Fruit fly (Drosophila melanogaster) whole organism, embryonic: ENCODE results near the gene yps.
A peak's percentile ranks its signal among the peaks of the same experiment; 100 is the strongest.

Experiments
- Antp ChIP-seq: fragments of 200-800 bp; sonication (Bioruptor generic); optimal IDR thresholded peaks from 3 replicates; lab custom pipeline; 2016; ENCODE audit warnings: missing biosample characterization, missing genetic modification characterization
- B-H2 ChIP-seq: fragments of 200-800 bp; sonication (Bioruptor generic); optimal IDR thresholded peaks from 2 replicates; lab custom pipeline; 2018; ENCODE audit warnings: missing biosample characterization, mild to moderate bottlenecking, missing genetic modification characterization
- CG10147 ChIP-seq: fragments of 200-800 bp; sonication (Bioruptor generic); optimal IDR thresholded peaks from 2 replicates; lab custom pipeline; 2019; ENCODE audit warnings: missing biosample characterization, mild to moderate bottlenecking, missing genetic modification characterization, moderate library complexity
- CG11085 ChIP-seq: fragments of 200-800 bp; sonication (Bioruptor generic); IDR thresholded peaks from 2 replicates; pipeline ENCODE4 v1.3.6; 2022; ENCODE audit warnings: missing biosample characterization, missing genetic modification characterization
- CG11723 ChIP-seq: fragments of 200-800 bp; sonication (Bioruptor generic); optimal IDR thresholded peaks from 2 replicates; lab custom pipeline; 2017; ENCODE audit warnings: missing biosample characterization, mild to moderate bottlenecking, missing genetic modification characterization
- CG12104 ChIP-seq: fragments of 200-800 bp; sonication (Bioruptor generic); optimal IDR thresholded peaks from 3 replicates; lab custom pipeline; 2016; ENCODE audit warnings: missing biosample characterization, missing genetic modification characterization
- CG12769 ChIP-seq: fragments of 200-800 bp; sonication (Bioruptor generic); optimal IDR thresholded peaks from 2 replicates; lab custom pipeline; 2019; ENCODE audit warnings: missing biosample characterization, mild to moderate bottlenecking, missing genetic modification characterization, moderate library complexity
- CG13775 ChIP-seq: fragments of 200-800 bp; sonication (Bioruptor generic); optimal IDR thresholded peaks from 3 replicates; lab custom pipeline; 2017; ENCODE audit warnings: missing biosample characterization, mild to moderate bottlenecking, missing genetic modification characterization
- CG14860 ChIP-seq: fragments of 200-800 bp; sonication (Bioruptor generic); IDR thresholded peaks from 3 replicates; pipeline ENCODE4 v1.3.6; 2022; ENCODE audit warnings: missing biosample characterization, missing genetic modification characterization; ENCODE audit not compliant: partially characterized antibody
- CG14965 ChIP-seq: fragments of 200-800 bp; sonication (Bioruptor generic); optimal IDR thresholded peaks from 2 replicates; lab custom pipeline; 2016; ENCODE audit warnings: missing biosample characterization, missing genetic modification characterization, borderline replicate concordance
- CG1529 ChIP-seq: fragments of 200-800 bp; sonication (Bioruptor generic); optimal IDR thresholded peaks from 3 replicates; lab custom pipeline; 2018; ENCODE audit warnings: missing biosample characterization, missing genetic modification characterization
- CG2120 ChIP-seq: fragments of 200-800 bp; sonication (Bioruptor generic); optimal IDR thresholded peaks from 3 replicates; lab custom pipeline; 2016; ENCODE audit warnings: missing biosample characterization, missing genetic modification characterization
- CG7928 ChIP-seq: fragments of 200-800 bp; sonication (Bioruptor generic); optimal IDR thresholded peaks from 2 replicates; lab custom pipeline; 2017; ENCODE audit warnings: missing biosample characterization, mild to moderate bottlenecking, missing genetic modification characterization
- CG8765 ChIP-seq: fragments of 200-800 bp; sonication (Bioruptor generic); IDR thresholded peaks from 2 replicates; pipeline ENCODE4 v1.3.6; 2022; ENCODE audit warnings: missing biosample characterization, missing genetic modification characterization
- CG9797 ChIP-seq: fragments of 200-800 bp; sonication (Bioruptor generic); optimal IDR thresholded peaks from 3 replicates; lab custom pipeline; 2018; ENCODE audit warnings: missing biosample characterization, mild to moderate bottlenecking, missing genetic modification characterization
- Camta ChIP-seq: fragments of 200-800 bp; sonication (Bioruptor generic); optimal IDR thresholded peaks from 2 replicates; lab custom pipeline; 2016; ENCODE audit warnings: missing biosample characterization, missing genetic modification characterization
- Dfd ChIP-seq, 2 experiments: fragments of >200 bp; optimal IDR thresholded peaks; 2 replicates each; lab custom pipeline; 2017; ENCODE audit warnings: missing biosample characterization in 2 of 2, missing genetic modification characterization in 2 of 2
- Dip2 ChIP-seq: fragments of 200-800 bp; sonication (Bioruptor generic); IDR thresholded peaks from 2 replicates; pipeline ENCODE4 v1.3.6; 2022; ENCODE audit warnings: missing biosample characterization, missing genetic modification characterization
- Elba2 ChIP-seq: fragments of 200-800 bp; sonication (Bioruptor generic); optimal IDR thresholded peaks from 3 replicates; lab custom pipeline; 2016; ENCODE audit warnings: missing biosample characterization, missing genetic modification characterization
- Hand ChIP-seq: fragments of 200-800 bp; sonication (Bioruptor generic); optimal IDR thresholded peaks from 2 replicates; lab custom pipeline; 2017; ENCODE audit warnings: mild to moderate bottlenecking, missing biosample characterization, missing genetic modification reagents, missing genetic modification characterization
- Hsf ChIP-seq: fragments of 200-800 bp; sonication (Bioruptor generic); optimal IDR thresholded peaks from 3 replicates; lab custom pipeline; 2016; ENCODE audit warnings: missing biosample characterization, missing genetic modification characterization
- MBD-R2 ChIP-seq: fragments of 200-800 bp; sonication (Bioruptor generic); IDR thresholded peaks from 2 replicates; pipeline ENCODE4 v1.3.6; 2022; ENCODE audit warnings: missing biosample characterization, missing genetic modification characterization
- Oaz ChIP-seq: fragments of 200-800 bp; sonication (Bioruptor generic); IDR thresholded peaks from 2 replicates; pipeline ENCODE4 v1.3.6; 2022; ENCODE audit warnings: missing biosample characterization, missing genetic modification characterization
- Optix ChIP-seq: fragments of 200-800 bp; sonication (Bioruptor generic); IDR thresholded peaks from 3 replicates; pipeline ENCODE4 v1.3.6; 2022; ENCODE audit warnings: missing biosample characterization, missing genetic modification characterization
- PHDP ChIP-seq: fragments of 200-800 bp; sonication (Bioruptor generic); optimal IDR thresholded peaks from 3 replicates; lab custom pipeline; 2018; ENCODE audit warnings: missing biosample characterization, mild to moderate bottlenecking, missing genetic modification characterization, moderate library complexity
- Side ChIP-seq: fragments of 200-800 bp; sonication (Bioruptor generic); optimal IDR thresholded peaks from 2 replicates; lab custom pipeline; 2016; ENCODE audit warnings: missing biosample characterization, missing genetic modification characterization
- Sin3A ChIP-seq: fragments of >200 bp; optimal IDR thresholded peaks from 2 replicates; lab custom pipeline; 2018
- Sry-β ChIP-seq: fragments of 200-800 bp; sonication (Bioruptor generic); optimal IDR thresholded peaks from 2 replicates; lab custom pipeline; 2018; ENCODE audit warnings: missing biosample characterization, mild to moderate bottlenecking, missing genetic modification characterization, moderate library complexity
- Ssrp ChIP-seq: fragments of 200-800 bp; sonication (Bioruptor generic); optimal IDR thresholded peaks from 2 replicates; lab custom pipeline; 2018; ENCODE audit warnings: missing biosample characterization, mild to moderate bottlenecking, missing genetic modification characterization, moderate library complexity
- YL-1 ChIP-seq: fragments of 200-800 bp; sonication (Bioruptor generic); optimal IDR thresholded peaks from 3 replicates; lab custom pipeline; 2017; ENCODE audit warnings: missing biosample characterization, mild to moderate bottlenecking, missing genetic modification characterization
- ac ChIP-seq: fragments of 200-800 bp; sonication (Bioruptor generic); optimal IDR thresholded peaks from 3 replicates; lab custom pipeline; 2017; ENCODE audit warnings: missing biosample characterization, mild to moderate bottlenecking, missing genetic modification characterization
- al ChIP-seq: fragments of 200-800 bp; sonication (Bioruptor generic); IDR thresholded peaks from 2 replicates; pipeline ENCODE4 v1.3.6; 2022; ENCODE audit warnings: missing biosample characterization, missing genetic modification characterization
- ap ChIP-seq: fragments of 200-800 bp; sonication (Bioruptor generic); IDR thresholded peaks from 2 replicates; pipeline ENCODE4 v1.3.6; 2022; ENCODE audit warnings: missing biosample characterization, missing genetic modification characterization
- cg ChIP-seq: fragments of 200-800 bp; sonication (Bioruptor generic); optimal IDR thresholded peaks from 3 replicates; lab custom pipeline; 2019; ENCODE audit warnings: missing biosample characterization, mild to moderate bottlenecking, missing genetic modification characterization, moderate library complexity
- crc ChIP-seq: fragments of 200-800 bp; sonication (Bioruptor generic); optimal IDR thresholded peaks from 2 replicates; lab custom pipeline; 2016; ENCODE audit warnings: missing biosample characterization, missing genetic modification characterization
- fd96Cb ChIP-seq: fragments of 200-800 bp; sonication (Bioruptor generic); optimal IDR thresholded peaks from 2 replicates; lab custom pipeline; 2018; ENCODE audit warnings: missing biosample characterization, mild to moderate bottlenecking, missing genetic modification characterization, moderate library complexity
- grau ChIP-seq: fragments of 200-800 bp; optimal IDR thresholded peaks from 3 replicates; lab custom pipeline; 2019; ENCODE audit warnings: missing biosample characterization, mild to moderate bottlenecking, missing genetic modification characterization, moderate library complexity
- gsb ChIP-seq: fragments of 200-800 bp; sonication (Bioruptor generic); IDR thresholded peaks from 2 replicates; pipeline ENCODE4 v1.3.6; 2022; ENCODE audit warnings: missing biosample characterization, missing genetic modification characterization
- gt ChIP-seq: fragments of 200-800 bp; sonication (Bioruptor generic); IDR thresholded peaks from 2 replicates; pipeline ENCODE4 v1.3.6; 2022; ENCODE audit warnings: missing biosample characterization, missing genetic modification characterization
- hbn ChIP-seq: fragments of 200-800 bp; sonication (Bioruptor generic); IDR thresholded peaks from 2 replicates; pipeline ENCODE4 v1.3.6; 2022; ENCODE audit warnings: missing biosample characterization, missing genetic modification characterization; ENCODE audit not compliant: partially characterized antibody
- her ChIP-seq: fragments of 200-800 bp; sonication (Bioruptor generic); optimal IDR thresholded peaks from 2 replicates; lab custom pipeline; 2016; ENCODE audit warnings: missing biosample characterization, missing genetic modification characterization
- hth ChIP-seq: fragments of >200 bp; optimal IDR thresholded peaks from 2 replicates; lab custom pipeline; 2017; ENCODE audit warnings: inconsistent platforms
- lab ChIP-seq: fragments of 200-800 bp; sonication (Bioruptor generic); optimal IDR thresholded peaks from 3 replicates; lab custom pipeline; 2017; ENCODE audit warnings: missing biosample characterization, missing genetic modification characterization, mild to moderate bottlenecking, moderate library complexity, missing genetic modification reagents
- lilli ChIP-seq: fragments of 200-800 bp; sonication (Bioruptor generic); optimal IDR thresholded peaks from 3 replicates; lab custom pipeline; 2016; ENCODE audit warnings: missing biosample characterization, missing genetic modification characterization
- lola ChIP-seq, 3 experiments: fragments of >200 bp in 2 of 3; fragments of 200-800 bp in 1 of 3; sonication (Bioruptor generic) in 1 of 3; optimal IDR thresholded peaks; 2 replicates each; lab custom pipeline; 2017 to 2019; ENCODE audit warnings: missing biosample characterization in 3 of 3, missing genetic modification characterization in 3 of 3, mild to moderate bottlenecking in 1 of 3, moderate library complexity in 1 of 3
- odd ChIP-seq: fragments of 200-800 bp; sonication (Bioruptor generic); optimal IDR thresholded peaks from 2 replicates; lab custom pipeline; 2017; ENCODE audit warnings: missing biosample characterization, mild to moderate bottlenecking, missing genetic modification characterization
- pan ChIP-seq, 4 experiments: fragments of >200 bp in 3 of 4; fragments of 200-800 bp in 1 of 4; sonication (Bioruptor generic) in 1 of 4; optimal IDR thresholded peaks in 3 of 4; IDR thresholded peaks in 1 of 4; 2 replicates each; pipeline versions ENCODE4 v1.3.6 to Lab custom; 2017 to 2022; ENCODE audit warnings: missing biosample characterization in 2 of 4, missing genetic modification characterization in 2 of 4, mixed read lengths in 1 of 4
- pum ChIP-seq: fragments of 200-800 bp; sonication (Bioruptor generic); optimal IDR thresholded peaks from 2 replicates; lab custom pipeline; 2016; ENCODE audit warnings: missing biosample characterization, missing genetic modification characterization
- so ChIP-seq: fragments of 200-800 bp; sonication (Bioruptor generic); IDR thresholded peaks from 3 replicates; pipeline ENCODE4 v1.3.6; 2022; ENCODE audit warnings: missing biosample characterization, missing genetic modification characterization
- stwl ChIP-seq: fragments of 200-800 bp; sonication (Bioruptor generic); optimal IDR thresholded peaks from 3 replicates; lab custom pipeline; 2018; ENCODE audit warnings: missing biosample characterization, mild to moderate bottlenecking, missing genetic modification characterization, moderate library complexity

The yps gene

dm6 chr3L:12139232-12139698, 14.3 kb upstream of the yps start (continued):
- TF ChIP-seq stwl (no peak), hbn (no peak), CG7928 (GFP tag; lab: Kevin White, UChicago) (no peak), lola (GFP tag; optimal IDR thresholded peaks at IDR 0.05; lab: Kevin White, UChicago) (peak in 1 of 3 experiments; percentile 11), CG2120 (peak; percentile 71), lab (GFP tag; lab: Kevin White, UChicago) (peak; percentile 70), Dip2 (GFP tag; lab: Robert Waterston, UW) (no peak), her (peak; percentile 25), hth (lab: Kevin White, UChicago) (no peak), CG10147 (no peak), gsb (no peak), CG14860 (GFP tag; lab: Robert Waterston, UW) (no peak), grau (tag; lab: Kevin White, UChicago) (peak; percentile 92), PHDP (peak; percentile 55), Camta (no peak), MBD-R2 (GFP tag; lab: Robert Waterston, UW) (no peak), pan (optimal IDR thresholded peaks at IDR 0.05; lab: Kevin White, UChicago) (no peak), pan (GFP tag; optimal IDR thresholded peaks at IDR 0.05 in 1 of 2, IDR thresholded peaks at IDR 0.05 in 1 of 2) (no peak), cg (GFP tag; lab: Kevin White, UChicago) (no peak), Hand (peak; percentile 29), Ssrp (peak; percentile 40), YL-1 (GFP tag; lab: Kevin White, UChicago) (no peak), Dfd (GFP tag; optimal IDR thresholded peaks at IDR 0.05; lab: Kevin White, UChicago) (no peak), Antp (GFP tag; lab: Kevin White, UChicago) (peak; percentile 38), Oaz (GFP tag; lab: Robert Waterston, UW) (no peak), Sry-β (no peak), CG9797 (GFP tag; lab: Kevin White, UChicago) (no peak), CG12104 (GFP tag; lab: Kevin White, UChicago) (peak; percentile 11), pum (GFP tag; lab: Kevin White, UChicago) (peak; percentile 49), Optix (GFP tag; lab: Robert Waterston, UW) (no peak), Hsf (GFP tag; lab: Kevin White, UChicago) (peak; percentile 19), CG11085 (GFP tag; lab: Robert Waterston, UW) (no peak), gt (no peak), Side (GFP tag; lab: Kevin White, UChicago) (peak; percentile 49), ap (GFP tag; lab: Robert Waterston, UW) (0 out of 2 replicates have a peak, but pooled peaks have one; percentile 4), so (GFP tag; lab: Robert Waterston, UW) (0 out of 3 replicates have a peak, but pooled peaks have one; percentile 28), Sin3A (lab: Kevin White, UChicago) (no peak), CG14965 (GFP tag; lab: Kevin White, UChicago) (no peak), CG11723 (GFP tag; lab: Kevin White, UChicago) (peak; percentile 20), CG13775 (GFP tag; lab: Kevin White, UChicago) (peak; percentile 34), B-H2 (no peak), al (GFP tag; lab: Robert Waterston, UW) (0 out of 2 replicates have a peak, but pooled peaks have one; percentile 11), fd96Cb (tag; lab: Kevin White, UChicago) (peak; percentile 36), lilli (peak; percentile 62), odd (peak; percentile 19), Elba2 (GFP tag; lab: Kevin White, UChicago) (no peak), ac (no peak), CG8765 (GFP tag; lab: Robert Waterston, UW) (no peak), crc (GFP tag; lab: Kevin White, UChicago) (peak; percentile 56), CG1529 (GFP tag; lab: Kevin White, UChicago) (peak; percentile 1), CG12769 (tag; lab: Kevin White, UChicago) (peak; percentile 41)
